Worm (Caenorhabditis elegans) whole organism, L3 larva: ENCODE measurements around the gene mam-6.

Experiments used
- R02D3.7 ChIP-seq: fragments of 150-350 bp; optimal IDR thresholded peaks from 2 replicates; lab custom pipeline; 2014; ENCODE audit warnings: missing biosample characterization, missing genetic modification characterization
- ZK546.5 ChIP-seq: sonication (generic microtip); optimal IDR thresholded peaks from 2 replicates; lab custom pipeline; 2017; ENCODE audit warnings: missing biosample characterization, missing genetic modification characterization
- aly-2 ChIP-seq: fragments of 150-350 bp; optimal IDR thresholded peaks from 2 replicates; lab custom pipeline; 2014; ENCODE audit warnings: missing biosample characterization, missing genetic modification characterization
- ama-1 ChIP-seq: fragments of 150-350 bp; optimal IDR thresholded peaks from 2 replicates; lab custom pipeline; 2018
- ceh-28 ChIP-seq: fragments of 150-350 bp; optimal IDR thresholded peaks from 2 replicates; lab custom pipeline; 2014; ENCODE audit warnings: missing biosample characterization, missing genetic modification reagents, missing genetic modification characterization
- ceh-82 ChIP-seq: fragments of 150-350 bp; optimal IDR thresholded peaks from 2 replicates; lab custom pipeline; 2014; ENCODE audit warnings: missing biosample characterization, missing genetic modification characterization
- daf-12 ChIP-seq: fragments of 150-350 bp; optimal IDR thresholded peaks from 2 replicates; lab custom pipeline; 2014; ENCODE audit warnings: missing biosample characterization, missing genetic modification reagents, missing genetic modification characterization
- egl-27 ChIP-seq: sonication (generic microtip); optimal IDR thresholded peaks from 4 replicates; lab custom pipeline; 2017; ENCODE audit warnings: missing biosample characterization, missing genetic modification reagents, missing genetic modification characterization
- egl-5 ChIP-seq: fragments of 150-350 bp; optimal IDR thresholded peaks from 2 replicates; lab custom pipeline; 2017; ENCODE audit warnings: missing biosample characterization, missing genetic modification reagents, missing genetic modification characterization, inconsistent platforms
- elt-3 ChIP-seq, 3 experiments: fragments of 150-350 bp in 1 of 3; sonication (generic microtip) in 2 of 3; optimal IDR thresholded peaks; 2 replicates in 2 of 3; 4 replicates in 1 of 3; lab custom pipeline; 2014 to 2017; ENCODE audit warnings: missing biosample characterization in 3 of 3, missing genetic modification characterization in 3 of 3
- eor-1 ChIP-seq, 2 experiments: fragments of 150-350 bp; optimal IDR thresholded peaks; 2 replicates each; lab custom pipeline; 2014 to 2018; ENCODE audit warnings: missing biosample characterization in 2 of 2, missing genetic modification characterization in 2 of 2
- fos-1 ChIP-seq: fragments of 150-350 bp; optimal IDR thresholded peaks from 2 replicates; lab custom pipeline; 2014; ENCODE audit warnings: missing biosample characterization, missing genetic modification characterization
- hmg-11 ChIP-seq: sonication (generic microtip); optimal IDR thresholded peaks from 2 replicates; lab custom pipeline; 2016; ENCODE audit warnings: missing genetic modification characterization, missing compliant biosample characterization
- jun-1 ChIP-seq: fragments of 150-350 bp; optimal IDR thresholded peaks from 2 replicates; lab custom pipeline; 2014; ENCODE audit warnings: missing biosample characterization, missing genetic modification reagents, missing genetic modification characterization
- lin-15B ChIP-seq: fragments of 150-350 bp; optimal IDR thresholded peaks from 2 replicates; lab custom pipeline; 2014; ENCODE audit warnings: missing biosample characterization, missing genetic modification characterization
- lin-39 ChIP-seq: fragments of 150-350 bp; optimal IDR thresholded peaks from 2 replicates; lab custom pipeline; 2018; ENCODE audit warnings: missing biosample characterization, missing genetic modification reagents, missing genetic modification characterization
- lsy-12 ChIP-seq: sonication (generic microtip); optimal IDR thresholded peaks from 2 replicates; lab custom pipeline; 2016; ENCODE audit warnings: mild to moderate bottlenecking, missing genetic modification characterization, missing compliant biosample characterization
- nhr-11 ChIP-seq: fragments of 150-350 bp; optimal IDR thresholded peaks from 2 replicates; lab custom pipeline; 2014; ENCODE audit warnings: missing biosample characterization, missing genetic modification characterization
- nhr-12 ChIP-seq: fragments of 150-350 bp; optimal IDR thresholded peaks from 2 replicates; lab custom pipeline; 2014; ENCODE audit warnings: missing biosample characterization, missing genetic modification characterization
- nhr-23 ChIP-seq: fragments of 150-350 bp; optimal IDR thresholded peaks from 2 replicates; lab custom pipeline; 2014; ENCODE audit warnings: missing biosample characterization, missing genetic modification reagents, missing genetic modification characterization
- nhr-25 ChIP-seq: sonication (generic microtip); optimal IDR thresholded peaks from 2 replicates; lab custom pipeline; 2017; ENCODE audit warnings: missing biosample characterization, missing genetic modification characterization
- nhr-43 ChIP-seq: sonication (generic microtip); optimal IDR thresholded peaks from 2 replicates; lab custom pipeline; 2016; ENCODE audit warnings: mild to moderate bottlenecking, missing genetic modification characterization, missing compliant biosample characterization; ENCODE audit not compliant: poor library complexity, severe bottlenecking
- nhr-67 ChIP-seq: fragments of 150-350 bp; optimal IDR thresholded peaks from 2 replicates; lab custom pipeline; 2014; ENCODE audit warnings: missing biosample characterization, missing genetic modification characterization
- nhr-77 ChIP-seq: fragments of 150-350 bp; optimal IDR thresholded peaks from 2 replicates; lab custom pipeline; 2014; ENCODE audit warnings: missing biosample characterization, missing genetic modification characterization
- pqm-1 ChIP-seq: fragments of 150-350 bp; optimal IDR thresholded peaks from 2 replicates; lab custom pipeline; 2017; ENCODE audit warnings: missing biosample characterization, missing genetic modification characterization, inconsistent platforms
- sea-2 ChIP-seq: fragments of 150-350 bp; sonication (generic microtip); optimal IDR thresholded peaks from 4 replicates; lab custom pipeline; 2014; ENCODE audit warnings: missing biosample characterization, missing genetic modification reagents, missing genetic modification characterization
- skn-1 ChIP-seq: fragments of 150-350 bp; optimal IDR thresholded peaks from 2 replicates; lab custom pipeline; 2014; ENCODE audit warnings: missing biosample characterization, missing genetic modification characterization
- snpc-4 ChIP-seq: fragments of 150-350 bp; optimal IDR thresholded peaks from 2 replicates; lab custom pipeline; 2014; ENCODE audit warnings: missing biosample characterization, missing genetic modification characterization
- tbx-2 ChIP-seq: sonication (generic microtip); optimal IDR thresholded peaks from 2 replicates; lab custom pipeline; 2016; ENCODE audit warnings: mild to moderate bottlenecking, missing genetic modification characterization, missing compliant biosample characterization
- unc-62 ChIP-seq: fragments of 150-350 bp; sonication (generic microtip); optimal IDR thresholded peaks from 4 replicates; lab custom pipeline; 2014; ENCODE audit warnings: missing biosample characterization, missing genetic modification reagents, missing genetic modification characterization
- zag-1 ChIP-seq: fragments of 150-350 bp; optimal IDR thresholded peaks from 2 replicates; lab custom pipeline; 2014; ENCODE audit warnings: missing biosample characterization, missing genetic modification characterization
- ztf-11 ChIP-seq: fragments of 150-350 bp; optimal IDR thresholded peaks from 2 replicates; lab custom pipeline; 2014; ENCODE audit warnings: missing biosample characterization, missing genetic modification characterization

Gene mam-6

ce11 chrX:15069242-15069641 is at the start of gene mam-6:
mam-6 (minus strand) TSS chrX:15069342.
- no peak for TF ChIP-seq elt-3 (tag; optimal IDR thresholded peaks at IDR 0.05; lab: Kevin White, UChicago)
- TF ChIP-seq jun-1 (tag; lab: Kevin White, UChicago): no peak
- no peak for TF ChIP-seq egl-5 (tag; lab: Kevin White, UChicago)
- TF ChIP-seq nhr-67 (tag; lab: Kevin White, UChicago): no peak
- no peak for TF ChIP-seq lsy-12 (tag; lab: Kevin White, UChicago)
- no peak for TF ChIP-seq lin-15B (tag; lab: Kevin White, UChicago)
- TF ChIP-seq lin-39: no peak
- no peak for TF ChIP-seq eor-1 (tag; optimal IDR thresholded peaks at IDR 0.05; lab: Kevin White, UChicago)
- no peak for TF ChIP-seq sea-2 (GFP tag; lab: Kevin White, UChicago)
- no peak for TF ChIP-seq skn-1
- TF ChIP-seq nhr-12 (tag; lab: Kevin White, UChicago): no peak
- TF ChIP-seq unc-62 (GFP tag; lab: Kevin White, UChicago): no peak
- no peak for TF ChIP-seq aly-2
- no peak for TF ChIP-seq ceh-82
- no peak for TF ChIP-seq snpc-4
- no peak for TF ChIP-seq ztf-11 (tag; lab: Kevin White, UChicago)
- no peak for TF ChIP-seq daf-12 (tag; lab: Kevin White, UChicago)
- TF ChIP-seq ceh-28 (tag; lab: Kevin White, UChicago): no peak
- TF ChIP-seq ama-1 (lab: Kevin White, UChicago): no peak

ce11 chrX:15116514-15116913 is 47.4 kb upstream of the mam-6 start, which contains the start of gene R07D5.2:
R07D5.2 (minus strand) TSS chrX:15116614.
- TF ChIP-seq ceh-82 (no peak), sea-2 (GFP tag; lab: Kevin White, UChicago) (no peak), R02D3.7 (tag; lab: Kevin White, UChicago) (no peak), ztf-11 (tag; lab: Kevin White, UChicago) (no peak), lsy-12 (tag; lab: Kevin White, UChicago) (no peak), ZK546.5 (tag; lab: Kevin White, UChicago) (no peak)
- TF ChIP-seq, all 47 proteins: peak for 0

- no peak for TF ChIP-seq hmg-11 (tag; lab: Kevin White, UChicago)
- no peak for TF ChIP-seq nhr-11 (tag; lab: Kevin White, UChicago)
- no peak for TF ChIP-seq unc-62 (GFP tag; lab: Kevin White, UChicago)
- no peak for TF ChIP-seq snpc-4
- TF ChIP-seq sea-2 (GFP tag; lab: Kevin White, UChicago): no peak
- no peak for TF ChIP-seq egl-27 (tag; lab: Kevin White, UChicago)
- TF ChIP-seq ceh-82: no peak
- no peak for TF ChIP-seq nhr-25 (tag; lab: Kevin White, UChicago)
These were observed 46.6 kb upstream of the mam-6 start for ce11 chrX:15115748-15116147.

- TF ChIP-seq nhr-77 (tag; lab: Kevin White, UChicago): no peak
- no peak for TF ChIP-seq jun-1 (tag; lab: Kevin White, UChicago)
- no peak for TF ChIP-seq aly-2
- no peak for TF ChIP-seq R02D3.7 (tag; lab: Kevin White, UChicago)
- no peak for TF ChIP-seq nhr-43
- TF ChIP-seq fos-1 (tag; lab: Kevin White, UChicago): no peak
- TF ChIP-seq nhr-25 (tag; lab: Kevin White, UChicago): no peak
- TF ChIP-seq ztf-11 (tag; lab: Kevin White, UChicago): no peak
- TF ChIP-seq skn-1: no peak
- TF ChIP-seq pqm-1 (tag; lab: Kevin White, UChicago): no peak
- TF ChIP-seq, all 47 proteins: peak for 0
These were observed 43.0 kb upstream of the mam-6 start for ce11 chrX:15112172-15112571.

- no peak for TF ChIP-seq R02D3.7 (tag; lab: Kevin White, UChicago)
- TF ChIP-seq zag-1 (tag; lab: Kevin White, UChicago): no peak
- peak; percentile 37 for TF ChIP-seq nhr-23 (tag; lab: Kevin White, UChicago)
- TF ChIP-seq tbx-2 (tag; lab: Kevin White, UChicago): no peak
- TF ChIP-seq ama-1 (lab: Kevin White, UChicago): no peak
- TF ChIP-seq nhr-25 (tag; lab: Kevin White, UChicago): peak; percentile 27
These were observed 38.7 kb upstream of the mam-6 start, which contains the start of gene mlt-9 for ce11 chrX:15107747-15108252. mlt-9 (minus strand) TSS chrX:15107797.
